Worm (Caenorhabditis elegans): ENCODE data around the gene str-252.

- TF ChIP-seq Y67H2A.10 (GFP tag; conservative IDR thresholded peaks at IDR 0.05), result no peak
- no peak for TF ChIP-seq pha-4 (tag; optimal IDR thresholded peaks at IDR 0.05)
- no peak for TF ChIP-seq K11D2.4 (GFP tag; IDR thresholded peaks at IDR 0.05)
- no peak for TF ChIP-seq nhr-179 (tag; optimal IDR thresholded peaks at IDR 0.05)
- TF ChIP-seq D2030.7 (GFP tag; IDR thresholded peaks at IDR 0.05), result no peak
- TF ChIP-seq nfya-1 (tag; optimal IDR thresholded peaks at IDR 0.05; ENCODE audit: borderline replicate concordance, insufficient read depth), result no peak
- TF ChIP-seq mxl-1 (tag; optimal IDR thresholded peaks at IDR 0.05), result no peak
- no peak for TF ChIP-seq unc-130 (GFP tag; optimal IDR thresholded peaks at IDR 0.05)
- no peak for TF ChIP-seq ama-1 (optimal IDR thresholded peaks at IDR 0.05)
- TF ChIP-seq ama-1 (GFP tag; optimal IDR thresholded peaks at IDR 0.05), result no peak
- no peak for TF ChIP-seq atf-7 (tag; optimal IDR thresholded peaks at IDR 0.05)
- no peak for TF ChIP-seq C06A6.2 (GFP tag; conservative IDR thresholded peaks at IDR 0.05)
- no peak for TF ChIP-seq aptf-2 (GFP tag; conservative IDR thresholded peaks at IDR 0.05)
Observed at ce11 chrV:13954056-13954455, 37.8 kb downstream of the str-252 start, which contains the start of gene swt-6.

Data from whole organism, young adult.